Fruit fly (Drosophila melanogaster) whole organism, embryonic: ENCODE data around the gene Vps39.

Experiments used
- Bgb ChIP-seq: fragments of 200-800 bp; sonication (Bioruptor generic); IDR thresholded peaks from 2 replicates; pipeline ENCODE4 v1.3.6; 2022; ENCODE audit warnings: missing biosample characterization, missing genetic modification characterization; ENCODE audit not compliant: partially characterized antibody
- CG10267 ChIP-seq: fragments of 200-800 bp; sonication (Bioruptor generic); optimal IDR thresholded peaks from 2 replicates; lab custom pipeline; 2018; ENCODE audit warnings: missing biosample characterization, mild to moderate bottlenecking, missing genetic modification characterization, moderate library complexity
- CG11093 ChIP-seq: fragments of 200-800 bp; sonication (Bioruptor generic); IDR thresholded peaks from 3 replicates; pipeline ENCODE4 v1.3.6; 2022; ENCODE audit warnings: missing biosample characterization, missing genetic modification characterization
- CG12299 ChIP-seq: fragments of 200-800 bp; sonication (Bioruptor generic); optimal IDR thresholded peaks from 2 replicates; lab custom pipeline; 2018; ENCODE audit warnings: missing biosample characterization, mild to moderate bottlenecking, missing genetic modification characterization
- CG13287 ChIP-seq: fragments of 200-800 bp; sonication (Bioruptor generic); IDR thresholded peaks from 2 replicates; pipeline ENCODE4 v1.3.6; 2022; ENCODE audit warnings: missing biosample characterization, missing genetic modification characterization; ENCODE audit not compliant: partially characterized antibody
- CG13424 ChIP-seq: fragments of 200-800 bp; sonication (Bioruptor generic); optimal IDR thresholded peaks from 2 replicates; lab custom pipeline; 2019; ENCODE audit warnings: missing biosample characterization, mild to moderate bottlenecking, missing genetic modification characterization, moderate library complexity
- CG13775 ChIP-seq: fragments of 200-800 bp; sonication (Bioruptor generic); optimal IDR thresholded peaks from 3 replicates; lab custom pipeline; 2017; ENCODE audit warnings: missing biosample characterization, mild to moderate bottlenecking, missing genetic modification characterization
- CG17359 ChIP-seq: fragments of 200-800 bp; sonication (Bioruptor generic); optimal IDR thresholded peaks from 3 replicates; lab custom pipeline; 2018; ENCODE audit warnings: missing biosample characterization, mild to moderate bottlenecking, missing genetic modification characterization, moderate library complexity
- CG17385 ChIP-seq: fragments of 200-800 bp; sonication (Bioruptor generic); optimal IDR thresholded peaks from 3 replicates; lab custom pipeline; 2018; ENCODE audit warnings: missing biosample characterization, mild to moderate bottlenecking, missing genetic modification characterization
- CG18619 ChIP-seq: fragments of 200-800 bp; sonication (Bioruptor generic); optimal IDR thresholded peaks from 3 replicates; lab custom pipeline; 2017; ENCODE audit warnings: missing biosample characterization, mild to moderate bottlenecking, missing genetic modification characterization
- CG2120 ChIP-seq: fragments of 200-800 bp; sonication (Bioruptor generic); optimal IDR thresholded peaks from 3 replicates; lab custom pipeline; 2016; ENCODE audit warnings: missing biosample characterization, missing genetic modification characterization
- CG3065 ChIP-seq: fragments of 200-800 bp; sonication (Bioruptor generic); optimal IDR thresholded peaks from 2 replicates; lab custom pipeline; 2016; ENCODE audit warnings: missing biosample characterization, missing genetic modification characterization
- CG32532 ChIP-seq: fragments of 200-800 bp; sonication (Bioruptor generic); IDR thresholded peaks from 2 replicates; pipeline ENCODE4 v1.3.6; 2022; ENCODE audit warnings: missing biosample characterization, missing genetic modification characterization
- CG33213 ChIP-seq: fragments of 200-800 bp; sonication (Bioruptor generic); optimal IDR thresholded peaks from 3 replicates; lab custom pipeline; 2016; ENCODE audit warnings: missing biosample characterization, missing genetic modification characterization
- CG34224 ChIP-seq: fragments of 200-800 bp; sonication (Bioruptor generic); IDR thresholded peaks from 3 replicates; pipeline ENCODE4 v1.3.6; 2022; ENCODE audit warnings: missing biosample characterization, missing genetic modification characterization; ENCODE audit not compliant: partially characterized antibody
- CG42726 ChIP-seq: fragments of 200-800 bp; sonication (Bioruptor generic); IDR thresholded peaks from 2 replicates; pipeline ENCODE4 v1.3.6; 2022; ENCODE audit warnings: missing biosample characterization, missing genetic modification characterization; ENCODE audit not compliant: partially characterized antibody
- CG6272 ChIP-seq: fragments of 200-800 bp; sonication (Bioruptor generic); IDR thresholded peaks from 2 replicates; pipeline ENCODE4 v1.3.6; 2022; ENCODE audit warnings: missing biosample characterization, missing genetic modification characterization
- CG6683 ChIP-seq: fragments of 200-800 bp; sonication (Bioruptor generic); optimal IDR thresholded peaks from 2 replicates; lab custom pipeline; 2017; ENCODE audit warnings: missing biosample characterization, mild to moderate bottlenecking, missing genetic modification characterization, missing genetic modification reagents
- CG6813 ChIP-seq: fragments of 200-800 bp; sonication (Bioruptor generic); optimal IDR thresholded peaks from 2 replicates; lab custom pipeline; 2017; ENCODE audit warnings: missing biosample characterization, missing genetic modification characterization, mild to moderate bottlenecking, moderate library complexity, missing genetic modification reagents
- Dbx ChIP-seq: fragments of 200-800 bp; sonication (Bioruptor generic); IDR thresholded peaks from 3 replicates; pipeline ENCODE4 v1.3.6; 2022; ENCODE audit warnings: missing biosample characterization, missing genetic modification characterization
- E2f1 ChIP-seq: fragments of 200-800 bp; sonication (Bioruptor generic); IDR thresholded peaks from 2 replicates; pipeline ENCODE4 v1.3.6; 2022; ENCODE audit warnings: missing biosample characterization, missing genetic modification characterization
- HLH54F ChIP-seq: fragments of 200-800 bp; sonication (Bioruptor generic); optimal IDR thresholded peaks from 3 replicates; lab custom pipeline; 2016; ENCODE audit warnings: missing biosample characterization, missing genetic modification characterization
- Hr3 ChIP-seq: fragments of 200-800 bp; sonication (Bioruptor generic); optimal IDR thresholded peaks from 3 replicates; lab custom pipeline; 2016; ENCODE audit warnings: missing biosample characterization, missing genetic modification characterization
- Jarid2 ChIP-seq: fragments of 200-800 bp; sonication (Bioruptor generic); optimal IDR thresholded peaks from 3 replicates; lab custom pipeline; 2017; ENCODE audit warnings: mild to moderate bottlenecking, missing biosample characterization, missing genetic modification reagents, missing genetic modification characterization
- Med ChIP-seq: fragments of 200-800 bp; sonication (Bioruptor generic); peaks from one replicate; lab custom pipeline; 2016; ENCODE audit warnings: missing biosample characterization, missing genetic modification characterization, mild to moderate bottlenecking, inconsistent platforms, moderate library complexity
- Rfx ChIP-seq: fragments of 200-800 bp; sonication (Bioruptor generic); IDR thresholded peaks from 2 replicates; pipeline ENCODE4 v1.3.6; 2022; ENCODE audit warnings: missing biosample characterization, missing genetic modification characterization
- Sin3A ChIP-seq: fragments of >200 bp; optimal IDR thresholded peaks from 2 replicates; lab custom pipeline; 2018
- az2 ChIP-seq: fragments of 200-800 bp; sonication (Bioruptor generic); optimal IDR thresholded peaks from 3 replicates; lab custom pipeline; 2016; ENCODE audit warnings: missing biosample characterization, missing genetic modification characterization
- cas ChIP-seq: fragments of 200-800 bp; sonication (Bioruptor generic); IDR thresholded peaks from 2 replicates; pipeline ENCODE4 v1.3.6; 2022; ENCODE audit warnings: missing biosample characterization, missing genetic modification characterization
- chif ChIP-seq, 2 experiments: fragments of 200-800 bp; sonication (Bioruptor generic); optimal IDR thresholded peaks; 3 replicates each; lab custom pipeline; 2016; ENCODE audit warnings: missing biosample characterization in 2 of 2, missing genetic modification characterization in 2 of 2
- chinmo ChIP-seq: fragments of 200-800 bp; sonication (Bioruptor generic); IDR thresholded peaks from 4 replicates; pipeline ENCODE4 v1.3.6; 2022; ENCODE audit warnings: missing biosample characterization, missing genetic modification characterization; ENCODE audit not compliant: partially characterized antibody
- crol ChIP-seq: fragments of 200-800 bp; sonication (Bioruptor generic); IDR thresholded peaks from 2 replicates; pipeline ENCODE4 v1.3.6; 2022; ENCODE audit warnings: missing biosample characterization, missing genetic modification characterization
- eve ChIP-seq, 2 experiments: fragments of >200 bp; optimal IDR thresholded peaks; 2 replicates each; lab custom pipeline; 2017; ENCODE audit warnings: missing biosample characterization in 2 of 2, missing genetic modification characterization in 2 of 2
- gsb-n ChIP-seq: fragments of 200-800 bp; sonication (Bioruptor generic); optimal IDR thresholded peaks from 3 replicates; lab custom pipeline; 2018; ENCODE audit warnings: missing biosample characterization, mild to moderate bottlenecking, missing genetic modification characterization
- ind ChIP-seq: fragments of 200-800 bp; sonication (Bioruptor generic); optimal IDR thresholded peaks from 3 replicates; lab custom pipeline; 2016; ENCODE audit warnings: missing biosample characterization, missing genetic modification characterization
- jing ChIP-seq: fragments of 200-800 bp; sonication (Bioruptor generic); optimal IDR thresholded peaks from 2 replicates; lab custom pipeline; 2018; ENCODE audit warnings: missing biosample characterization, mild to moderate bottlenecking, missing genetic modification characterization
- kay ChIP-seq: fragments of 200-800 bp; sonication (Bioruptor generic); optimal IDR thresholded peaks from 2 replicates; lab custom pipeline; 2016; ENCODE audit warnings: missing biosample characterization, missing genetic modification characterization
- kni ChIP-seq: fragments of 200-800 bp; sonication (Bioruptor generic); optimal IDR thresholded peaks from 3 replicates; lab custom pipeline; 2017; ENCODE audit warnings: mild to moderate bottlenecking, missing biosample characterization, missing genetic modification reagents, missing genetic modification characterization
- lov ChIP-seq, 2 experiments: fragments of 200-800 bp in 1 of 2; fragments of >200 bp in 1 of 2; sonication (Bioruptor generic) in 1 of 2; IDR thresholded peaks in 1 of 2; optimal IDR thresholded peaks in 1 of 2; 2 replicates in 1 of 2; 3 replicates in 1 of 2; pipeline versions ENCODE4 v1.3.6 to Lab custom; 2017 to 2022; ENCODE audit warnings: missing biosample characterization in 1 of 2, missing genetic modification characterization in 1 of 2
- luna ChIP-seq: fragments of 200-800 bp; sonication (Bioruptor generic); optimal IDR thresholded peaks from 2 replicates; lab custom pipeline; 2016; ENCODE audit warnings: missing biosample characterization, missing genetic modification characterization
- oc ChIP-seq: fragments of 200-800 bp; sonication (Bioruptor generic); optimal IDR thresholded peaks from 2 replicates; lab custom pipeline; 2018; ENCODE audit warnings: missing biosample characterization, mild to moderate bottlenecking, missing genetic modification characterization, moderate library complexity
- pfk ChIP-seq: fragments of 200-800 bp; sonication (Bioruptor generic); optimal IDR thresholded peaks from 2 replicates; lab custom pipeline; 2018; ENCODE audit warnings: missing biosample characterization, mild to moderate bottlenecking, missing genetic modification characterization, moderate library complexity
- phol ChIP-seq: fragments of 200-800 bp; sonication (Bioruptor generic); optimal IDR thresholded peaks from 3 replicates; lab custom pipeline; 2018; ENCODE audit warnings: missing biosample characterization, mild to moderate bottlenecking, missing genetic modification characterization, moderate library complexity
- prd ChIP-seq, 3 experiments: fragments of >200 bp in 2 of 3; fragments of 200-800 bp in 1 of 3; sonication (Bioruptor generic) in 1 of 3; optimal IDR thresholded peaks in 2 of 3; IDR thresholded peaks in 1 of 3; 2 replicates in 2 of 3; 3 replicates in 1 of 3; pipeline versions ENCODE4 v1.3.6 to Lab custom; 2017 to 2022; ENCODE audit warnings: missing biosample characterization in 1 of 3, missing genetic modification characterization in 1 of 3
- schlank ChIP-seq: fragments of 200-800 bp; sonication (Bioruptor generic); optimal IDR thresholded peaks from 2 replicates; lab custom pipeline; 2018; ENCODE audit warnings: missing biosample characterization, mild to moderate bottlenecking, missing genetic modification characterization
- sqz ChIP-seq: fragments of 200-800 bp; sonication (Bioruptor generic); optimal IDR thresholded peaks from 3 replicates; lab custom pipeline; 2018; ENCODE audit warnings: missing biosample characterization, mild to moderate bottlenecking, missing genetic modification characterization
- zfh1 ChIP-seq: fragments of 200-800 bp; sonication (Bioruptor generic); IDR thresholded peaks from 3 replicates; pipeline ENCODE4 v1.3.6; 2022; ENCODE audit warnings: missing biosample characterization, missing genetic modification characterization

The Vps39 gene

dm6 chr3R:18310766-18311367 is 36.6 kb upstream of the Vps39 start (continued):
- TF ChIP-seq kay (GFP tag; lab: Kevin White, UChicago) (no peak), schlank (tag; lab: Kevin White, UChicago) (no peak), sqz (GFP tag; lab: Kevin White, UChicago) (no peak), Med (GFP tag; lab: Kevin White, UChicago) (peak; percentile 79), jing (GFP tag; lab: Kevin White, UChicago) (no peak), CG10267 (tag; lab: Kevin White, UChicago) (peak; percentile 55), CG13424 (tag; lab: Kevin White, UChicago) (no peak), prd (optimal IDR thresholded peaks at IDR 0.05; lab: Kevin White, UChicago) (no peak), prd (GFP tag; IDR thresholded peaks at IDR 0.05; lab: Robert Waterston, UW) (no peak), ind (no peak), Hr3 (peak; percentile 18), oc (tag; lab: Kevin White, UChicago) (no peak), gsb-n (tag; lab: Kevin White, UChicago) (no peak), CG34224 (GFP tag; lab: Robert Waterston, UW) (peak; percentile 29; the same call in 1 of the 3 replicates), CG3065 (GFP tag; lab: Kevin White, UChicago) (no peak), CG33213 (GFP tag; lab: Kevin White, UChicago) (no peak), crol (GFP tag; lab: Robert Waterston, UW) (peak; percentile 67), chinmo (GFP tag; lab: Robert Waterston, UW) (peak; percentile 80; the same call in 2 of the 4 replicates), CG13287 (GFP tag; lab: Robert Waterston, UW) (peak; percentile 12; the same call in 1 of the 2 replicates), phol (tag; lab: Kevin White, UChicago) (peak; percentile 49), Jarid2 (GFP tag; lab: Kevin White, UChicago) (peak; percentile 12), chif (GFP tag; optimal IDR thresholded peaks at IDR 0.05; lab: Kevin White, UChicago) (no peak), lov (optimal IDR thresholded peaks at IDR 0.05; lab: Kevin White, UChicago) (no peak), lov (GFP tag; IDR thresholded peaks at IDR 0.05; lab: Robert Waterston, UW) (0 out of 3 replicates have a peak, but pooled peaks have one; percentile 46), Bgb (GFP tag; lab: Robert Waterston, UW) (peak; percentile 29; the same call in 1 of the 2 replicates), CG13775 (GFP tag; lab: Kevin White, UChicago) (peak; percentile 49), CG6683 (GFP tag; lab: Kevin White, UChicago) (peak; percentile 11), Dbx (GFP tag; lab: Robert Waterston, UW) (no peak), CG42726 (GFP tag; lab: Robert Waterston, UW) (no peak), CG6272 (GFP tag; lab: Robert Waterston, UW) (0 out of 2 replicates have a peak, but pooled peaks have one; percentile 19), Sin3A (no peak), CG17385 (GFP tag; lab: Kevin White, UChicago) (peak; percentile 27), pfk (GFP tag; lab: Kevin White, UChicago) (no peak), CG32532 (0 out of 2 replicates have a peak, but pooled peaks have one; percentile 15), CG12299 (no peak), CG2120 (GFP tag; lab: Kevin White, UChicago) (peak; percentile 3), az2 (peak; percentile 44), CG17359 (tag; lab: Kevin White, UChicago) (no peak), Rfx (peak; percentile 30; the same call in 1 of the 2 replicates), eve (GFP tag; optimal IDR thresholded peaks at IDR 0.05; lab: Kevin White, UChicago) (no peak), CG18619 (peak; percentile 67), CG11093 (no peak), HLH54F (GFP tag; lab: Kevin White, UChicago) (no peak), cas (GFP tag; lab: Robert Waterston, UW) (no peak), kni (peak; percentile 53), zfh1 (GFP tag; lab: Robert Waterston, UW) (no peak), E2f1 (GFP tag; lab: Robert Waterston, UW) (peak; percentile 51; the same call in 1 of the 2 replicates), luna (GFP tag; lab: Kevin White, UChicago) (no peak), CG6813 (GFP tag; lab: Kevin White, UChicago) (no peak)
